Worm (Caenorhabditis elegans): ENCODE results near the gene Y113G7A.22.

- TF ChIP-seq snpc-1.1 (tag; optimal IDR thresholded peaks at IDR 0.05; ENCODE audit: insufficient read depth): no peak
- TF ChIP-seq ama-1 (optimal IDR thresholded peaks at IDR 0.05): no peak
- TF ChIP-seq ama-1 (GFP tag; optimal IDR thresholded peaks at IDR 0.05): no peak
These were observed 30.7 kb upstream of the Y113G7A.22 start for ce11 chrV:20165808-20166207.

All from whole organism, young adult.